Fruit fly (Drosophila melanogaster): ENCODE measurements around the gene CG5665.

The CG5665 gene

dm6 chr3L:20375467-20375866 is 17.2 kb downstream of the CG5665 start:
- TF ChIP-seq CG34406 (GFP tag; optimal IDR thresholded peaks at IDR 0.05), result no peak
- TF ChIP-seq net (GFP tag; optimal IDR thresholded peaks at IDR 0.05), result no peak
- TF ChIP-seq CG9139 (GFP tag; optimal IDR thresholded peaks at IDR 0.05), result no peak
- TF ChIP-seq CG11902 (GFP tag; optimal IDR thresholded peaks at IDR 0.05), result no peak
- no peak for TF ChIP-seq CG1621 (tag; optimal IDR thresholded peaks at IDR 0.05)
- no peak for TF ChIP-seq CG6808 (GFP tag; optimal IDR thresholded peaks at IDR 0.05)
- no peak for TF ChIP-seq CG11762 (GFP tag; optimal IDR thresholded peaks at IDR 0.05; ENCODE audit: insufficient read depth)
- no peak for TF ChIP-seq Smox (GFP tag; optimal IDR thresholded peaks at IDR 0.05)
- no peak for TF ChIP-seq esn (GFP tag; optimal IDR thresholded peaks at IDR 0.05)
- no peak for TF ChIP-seq CG6854 (GFP tag; optimal IDR thresholded peaks at IDR 0.05)
- TF ChIP-seq CG8632 (GFP tag; optimal IDR thresholded peaks at IDR 0.05), result no peak
- TF ChIP-seq topi (GFP tag; optimal IDR thresholded peaks at IDR 0.05), result no peak
- no peak for TF ChIP-seq CG3032 (tag; optimal IDR thresholded peaks at IDR 0.05)
- TF ChIP-seq lz (GFP tag; optimal IDR thresholded peaks at IDR 0.05), result no peak

dm6 chr3L:20375878-20376563 is 17.7 kb downstream of the CG5665 start, which contains the start of the genes Ide and RhoBTB:
TSS of gene Ide (minus strand) at chr3L:20375896.
TSS of gene RhoBTB (plus strand) at chr3L:20376242.
- TF ChIP-seq Hr4 (GFP tag; optimal IDR thresholded peaks at IDR 0.05), result peak; percentile 88
- no peak for TF ChIP-seq Sox14 (GFP tag; optimal IDR thresholded peaks at IDR 0.05)
- peak; percentile 79 for TF ChIP-seq topi (GFP tag; optimal IDR thresholded peaks at IDR 0.05)
- TF ChIP-seq CG11762 (GFP tag; optimal IDR thresholded peaks at IDR 0.05; ENCODE audit: insufficient read depth), result peak; percentile 78
- peak; percentile 73 for TF ChIP-seq CG4318 (GFP tag; optimal IDR thresholded peaks at IDR 0.05)
- no peak for TF ChIP-seq fkh (GFP tag; optimal IDR thresholded peaks at IDR 0.05)
- TF ChIP-seq CG8632 (GFP tag; optimal IDR thresholded peaks at IDR 0.05), result peak; percentile 53
- peak; percentile 75 for TF ChIP-seq CG6792 (GFP tag; optimal IDR thresholded peaks at IDR 0.05)
- no peak for TF ChIP-seq CG16779 (tag; optimal IDR thresholded peaks at IDR 0.05)
- TF ChIP-seq CG11902 (GFP tag; optimal IDR thresholded peaks at IDR 0.05), result peak; percentile 91
- TF ChIP-seq cyc (GFP tag; optimal IDR thresholded peaks at IDR 0.05), result peak; percentile 90
- TF ChIP-seq CG3032 (tag; optimal IDR thresholded peaks at IDR 0.05), result peak; percentile 83
- peak; percentile 94 for TF ChIP-seq CG31627 (GFP tag; optimal IDR thresholded peaks at IDR 0.05)
- no peak for TF ChIP-seq Sox102F (GFP tag; optimal IDR thresholded peaks at IDR 0.05)
- TF ChIP-seq net (GFP tag; optimal IDR thresholded peaks at IDR 0.05), result peak; percentile 41
- TF ChIP-seq salr (GFP tag; optimal IDR thresholded peaks at IDR 0.05), result peak in 1 of 2 experiments; percentile 34
- no peak for TF ChIP-seq CG15336 (GFP tag; IDR thresholded peaks at IDR 0.05)
- peak; percentile 51 for TF ChIP-seq dac (GFP tag; optimal IDR thresholded peaks at IDR 0.05)
- no peak for TF ChIP-seq CG6854 (GFP tag; optimal IDR thresholded peaks at IDR 0.05)
- TF ChIP-seq fd59A (GFP tag; optimal IDR thresholded peaks at IDR 0.05), result peak; percentile 59
- TF ChIP-seq svp (GFP tag), result no peak
- peak; percentile 80 for TF ChIP-seq esn (GFP tag; optimal IDR thresholded peaks at IDR 0.05)
- no peak for TF ChIP-seq vri (GFP tag; optimal IDR thresholded peaks at IDR 0.05)
- TF ChIP-seq CG3919 (GFP tag; optimal IDR thresholded peaks at IDR 0.05), result peak; percentile 76
- peak; percentile 86 for TF ChIP-seq CG10631 (GFP tag; optimal IDR thresholded peaks at IDR 0.05)
- peak; percentile 83 for TF ChIP-seq Eip78C (GFP tag)
- peak; percentile 58 for TF ChIP-seq CG1621 (tag; optimal IDR thresholded peaks at IDR 0.05)
- TF ChIP-seq dsx (GFP tag; optimal IDR thresholded peaks at IDR 0.05; ENCODE audit: poor library complexity, severe bottlenecking), result peak; percentile 53
- peak; percentile 78 for TF ChIP-seq CG8319 (GFP tag; optimal IDR thresholded peaks at IDR 0.05)
- TF ChIP-seq Sox15 (GFP tag; optimal IDR thresholded peaks at IDR 0.05), result peak; percentile 90
- TF ChIP-seq fd85E (GFP tag; optimal IDR thresholded peaks at IDR 0.05), result no peak
- no peak for TF ChIP-seq Smox (GFP tag; optimal IDR thresholded peaks at IDR 0.05)
- TF ChIP-seq CG6163 (GFP tag; IDR thresholded peaks at IDR 0.05), result peak; percentile 59; the same call in 1 of the 3 replicates
- no peak for TF ChIP-seq CG6808 (GFP tag; optimal IDR thresholded peaks at IDR 0.05)
- TF ChIP-seq CG32006 (GFP tag; optimal IDR thresholded peaks at IDR 0.05), result peak; percentile 84
- no peak for TF ChIP-seq CG9139 (GFP tag; optimal IDR thresholded peaks at IDR 0.05)
- peak; percentile 93 for TF ChIP-seq Hr39 (GFP tag; optimal IDR thresholded peaks at IDR 0.05)
- peak; percentile 52; the same call in 1 of the 2 replicates for TF ChIP-seq CG11294 (GFP tag; IDR thresholded peaks at IDR 0.05)
- peak; percentile 82 for TF ChIP-seq eg (GFP tag; IDR thresholded peaks at IDR 0.05)
- TF ChIP-seq acj6 (GFP tag; optimal IDR thresholded peaks at IDR 0.05), result peak; percentile 88
- TF ChIP-seq Blimp-1 (GFP tag; optimal IDR thresholded peaks at IDR 0.05), result peak; percentile 41
- TF ChIP-seq CG6276 (GFP tag; optimal IDR thresholded peaks at IDR 0.05), result no peak
- TF ChIP-seq Met (GFP tag; optimal IDR thresholded peaks at IDR 0.05), result no peak
- no peak for TF ChIP-seq pdm3 (GFP tag; optimal IDR thresholded peaks at IDR 0.05)
- peak; percentile 28 for TF ChIP-seq Hr38 (GFP tag; optimal IDR thresholded peaks at IDR 0.05)

Data from whole organism, prepupa.